Worm (Caenorhabditis elegans): Measurements from ENCODE around the gene nhr-78.

DNA sequence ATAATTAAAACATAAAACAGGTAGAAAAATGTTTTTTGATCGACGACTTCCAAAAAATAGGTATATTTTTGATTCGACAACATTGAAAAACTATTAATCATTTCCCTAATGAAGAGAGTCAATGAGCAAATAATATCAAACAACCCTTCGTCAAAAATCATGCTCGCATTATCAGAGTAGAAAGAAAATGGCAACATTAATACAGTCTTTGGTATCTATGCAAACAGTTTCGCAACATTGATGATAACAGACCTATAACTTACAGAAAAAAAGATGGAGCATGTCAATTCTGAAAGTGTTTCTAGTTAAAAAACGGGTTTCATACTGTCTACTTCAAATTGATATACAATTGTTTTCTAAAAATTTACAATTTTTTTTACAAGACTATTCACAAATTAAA lies 7.3 kb upstream of the nhr-78 start:
- TF ChIP-seq nhr-21 (tag; optimal IDR thresholded peaks at IDR 0.05): no peak
- no peak for TF ChIP-seq aly-2 (tag; optimal IDR thresholded peaks at IDR 0.05)
- TF ChIP-seq nhr-25 (tag; optimal IDR thresholded peaks at IDR 0.05): no peak
- no peak for TF ChIP-seq unc-62 (GFP tag; optimal IDR thresholded peaks at IDR 0.05)
- no peak for TF ChIP-seq crh-2 (tag; optimal IDR thresholded peaks at IDR 0.05)
- no peak for TF ChIP-seq lin-13 (GFP tag; optimal IDR thresholded peaks at IDR 0.05)
- no peak for TF ChIP-seq snpc-4 (tag; optimal IDR thresholded peaks at IDR 0.05)
- TF ChIP-seq nhr-237 (tag; optimal IDR thresholded peaks at IDR 0.05): no peak
- no peak for TF ChIP-seq unc-39 (tag; optimal IDR thresholded peaks at IDR 0.05)
- no peak for TF ChIP-seq elt-1 (tag; optimal IDR thresholded peaks at IDR 0.05)
- TF ChIP-seq skn-1 (tag; optimal IDR thresholded peaks at IDR 0.05): peak; percentile 8
- TF ChIP-seq ztf-11 (tag; optimal IDR thresholded peaks at IDR 0.05): no peak
- TF ChIP-seq lsy-2 (tag; optimal IDR thresholded peaks at IDR 0.05): no peak
- TF ChIP-seq F13H6.1 (tag; optimal IDR thresholded peaks at IDR 0.05): no peak

Measured in whole organism, L2 larva.